Fruit fly (Drosophila melanogaster): ENCODE results near the gene CG31288.

The CG31288 gene

DNA sequence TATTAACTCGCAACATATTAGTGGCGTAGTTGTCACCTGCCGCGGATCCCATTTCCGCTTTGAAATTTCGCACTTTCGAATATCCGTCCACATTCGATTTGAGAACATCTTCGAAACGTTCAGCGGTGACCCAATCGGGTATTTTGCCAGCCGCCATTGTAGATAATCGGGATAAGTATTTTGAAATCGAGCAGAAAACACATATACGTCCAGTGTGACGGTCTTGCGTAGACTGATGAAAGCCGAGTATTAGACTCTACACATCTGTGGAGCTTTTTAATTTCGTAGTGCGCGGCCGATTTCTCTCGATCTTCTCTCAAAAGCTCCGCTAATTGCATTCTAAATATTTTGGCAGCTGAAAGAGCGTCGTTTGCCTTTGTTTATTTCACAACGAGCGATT lies 29.7 kb upstream of the CG31288 start, which contains the start of gene CHKov1:
Gene CHKov1, minus strand, starts transcription at position 238 of the 400 bp plus-strand sequence.
- TF ChIP-seq rgr (GFP tag; optimal IDR thresholded peaks at IDR 0.05) = peak; percentile 33
- TF ChIP-seq Rel (GFP tag; optimal IDR thresholded peaks at IDR 0.05) = peak; percentile 31
- peak; percentile 84 for TF ChIP-seq Rel (tag; optimal IDR thresholded peaks at IDR 0.05)
- TF ChIP-seq br (GFP tag; optimal IDR thresholded peaks at IDR 0.05) = no peak
- TF ChIP-seq dl (GFP tag; optimal IDR thresholded peaks at IDR 0.05; ENCODE audit: insufficient read depth in 1 of 2, partially characterized antibody in 2 of 2) = peak; percentile 9 to 15
- no peak for TF ChIP-seq CG32264 (GFP tag; optimal IDR thresholded peaks at IDR 0.05)
- TF ChIP-seq sv (GFP tag; optimal IDR thresholded peaks at IDR 0.05) = no peak
- TF ChIP-seq Abd-B (GFP tag; optimal IDR thresholded peaks at IDR 0.05) = no peak
- peak; percentile 40 for TF ChIP-seq Dif (GFP tag; optimal IDR thresholded peaks at IDR 0.05; ENCODE audit: partially characterized antibody)
- no peak for TF ChIP-seq N (GFP tag; optimal IDR thresholded peaks at IDR 0.05)
- TF ChIP-seq Hr83 (GFP tag; optimal IDR thresholded peaks at IDR 0.05; ENCODE audit: poor library complexity, severe bottlenecking) = no peak
- no peak for TF ChIP-seq woc (GFP tag; optimal IDR thresholded peaks at IDR 0.05)
- TF ChIP-seq foxo (GFP tag; optimal IDR thresholded peaks at IDR 0.05) = no peak
- no peak for TF ChIP-seq h (GFP tag; optimal IDR thresholded peaks at IDR 0.05)
- no peak for TF ChIP-seq Hnf4 (GFP tag; optimal IDR thresholded peaks at IDR 0.05)
- TF ChIP-seq HLH106 (tag; optimal IDR thresholded peaks at IDR 0.05) = no peak
- no peak for TF ChIP-seq usp (GFP tag; optimal IDR thresholded peaks at IDR 0.05)
- peak; percentile 14 for TF ChIP-seq Vsx2 (GFP tag; optimal IDR thresholded peaks at IDR 0.05; ENCODE audit: partially characterized antibody)
- TF ChIP-seq sage (GFP tag; optimal IDR thresholded peaks at IDR 0.05) = no peak
- TF ChIP-seq pan (optimal IDR thresholded peaks at IDR 0.05) = no peak
- TF ChIP-seq jim (GFP tag; optimal IDR thresholded peaks at IDR 0.05) = no peak
- no peak for TF ChIP-seq ey (GFP tag; optimal IDR thresholded peaks at IDR 0.05)
- TF ChIP-seq OdsH (GFP tag; optimal IDR thresholded peaks at IDR 0.05) = peak; percentile 42
- no peak for TF ChIP-seq CrebA (GFP tag; optimal IDR thresholded peaks at IDR 0.05; ENCODE audit: borderline replicate concordance)
- TF ChIP-seq Myc (optimal IDR thresholded peaks at IDR 0.05) = no peak
- TF ChIP-seq lola (GFP tag; optimal IDR thresholded peaks at IDR 0.05) = no peak
- no peak for TF ChIP-seq dmrt93B (GFP tag; optimal IDR thresholded peaks at IDR 0.05)
- no peak for TF ChIP-seq Hr78 (GFP tag; optimal IDR thresholded peaks at IDR 0.05)
- TF ChIP-seq Mio (GFP tag; optimal IDR thresholded peaks at IDR 0.05) = no peak
- TF ChIP-seq CG9705 (GFP tag; optimal IDR thresholded peaks at IDR 0.05) = no peak
- TF ChIP-seq psq (GFP tag; optimal IDR thresholded peaks at IDR 0.05) = no peak
- TF ChIP-seq fru (GFP tag; optimal IDR thresholded peaks at IDR 0.05) = no peak
- no peak for TF ChIP-seq Sp1 (GFP tag; optimal IDR thresholded peaks at IDR 0.05)
- no peak for TF ChIP-seq brk (GFP tag; optimal IDR thresholded peaks at IDR 0.05)
- TF ChIP-seq Jra (GFP tag; optimal IDR thresholded peaks at IDR 0.05) = no peak
- TF ChIP-seq tai (GFP tag; optimal IDR thresholded peaks at IDR 0.05) = no peak
- no peak for TF ChIP-seq dsf (GFP tag; optimal IDR thresholded peaks at IDR 0.05; ENCODE audit: borderline replicate concordance)
- TF ChIP-seq Dfd (GFP tag; optimal IDR thresholded peaks at IDR 0.05) = no peak
- no peak for TF ChIP-seq GATAd (GFP tag; optimal IDR thresholded peaks at IDR 0.05)

DNA sequence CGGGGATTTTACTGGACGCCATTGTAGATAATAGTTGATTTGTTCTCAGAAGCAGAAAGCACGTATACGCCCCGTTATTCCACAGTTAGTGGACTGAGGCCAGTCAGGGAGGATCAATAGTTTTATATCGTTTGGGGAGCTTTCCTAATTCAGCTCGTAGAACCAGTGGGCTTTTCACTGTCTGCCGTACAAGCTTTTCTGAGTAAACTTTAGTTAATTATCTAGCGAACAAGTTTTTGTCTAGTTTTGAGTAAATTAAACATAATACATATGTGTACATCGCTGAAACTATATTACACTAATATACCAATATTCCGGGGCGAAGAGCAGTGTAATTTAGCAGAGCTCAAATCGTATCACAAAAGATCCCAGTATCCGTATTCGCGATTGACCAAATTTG lies 23.3 kb upstream of the CG31288 start, which contains the start of gene CG10562:
Gene CG10562, minus strand, starts transcription at position 101 of the 400 bp plus-strand sequence.
- TF ChIP-seq jim (GFP tag; optimal IDR thresholded peaks at IDR 0.05) (no peak), Hnf4 (GFP tag; optimal IDR thresholded peaks at IDR 0.05) (no peak), GATAd (GFP tag; optimal IDR thresholded peaks at IDR 0.05) (no peak), Dif (GFP tag; optimal IDR thresholded peaks at IDR 0.05; ENCODE audit: partially characterized antibody) (no peak), tai (GFP tag; optimal IDR thresholded peaks at IDR 0.05) (no peak), OdsH (GFP tag; optimal IDR thresholded peaks at IDR 0.05) (no peak), Jra (GFP tag; optimal IDR thresholded peaks at IDR 0.05) (no peak), Hr83 (GFP tag; optimal IDR thresholded peaks at IDR 0.05; ENCODE audit: poor library complexity, severe bottlenecking) (no peak), dsf (GFP tag; optimal IDR thresholded peaks at IDR 0.05; ENCODE audit: borderline replicate concordance) (no peak), Mio (GFP tag; optimal IDR thresholded peaks at IDR 0.05) (no peak), Vsx2 (GFP tag; optimal IDR thresholded peaks at IDR 0.05; ENCODE audit: partially characterized antibody) (no peak), usp (GFP tag; optimal IDR thresholded peaks at IDR 0.05) (no peak), Sp1 (GFP tag; optimal IDR thresholded peaks at IDR 0.05) (no peak), HLH106 (tag; optimal IDR thresholded peaks at IDR 0.05) (no peak), foxo (GFP tag; optimal IDR thresholded peaks at IDR 0.05) (no peak), dmrt93B (GFP tag; optimal IDR thresholded peaks at IDR 0.05) (no peak), dl (GFP tag; optimal IDR thresholded peaks at IDR 0.05; ENCODE audit: insufficient read depth in 1 of 2, partially characterized antibody in 2 of 2) (no peak), Abd-B (GFP tag; optimal IDR thresholded peaks at IDR 0.05) (no peak), pan (optimal IDR thresholded peaks at IDR 0.05) (no peak)
